Worm (Caenorhabditis elegans): ENCODE measurements around the gene F10E7.11.

ce11 chrII:7103111-7103510 is 19.6 kb downstream of the F10E7.11 start:
- TF ChIP-seq sea-1 (GFP tag; conservative IDR thresholded peaks at IDR 0.05) (no peak), ama-1 (optimal IDR thresholded peaks at IDR 0.05) (no peak), hnd-1 (tag; optimal IDR thresholded peaks at IDR 0.05) (no peak), tbx-11 (GFP tag; IDR thresholded peaks at IDR 0.05) (no peak), hmbx-1 (tag; optimal IDR thresholded peaks at IDR 0.05) (no peak), F13C5.2 (tag; optimal IDR thresholded peaks at IDR 0.05) (no peak), ceh-13 (GFP tag; optimal IDR thresholded peaks at IDR 0.05) (no peak)

Measured in whole organism, early embryonic.